Worm (Caenorhabditis elegans): ENCODE measurements around the gene E03H12.5.

DNA sequence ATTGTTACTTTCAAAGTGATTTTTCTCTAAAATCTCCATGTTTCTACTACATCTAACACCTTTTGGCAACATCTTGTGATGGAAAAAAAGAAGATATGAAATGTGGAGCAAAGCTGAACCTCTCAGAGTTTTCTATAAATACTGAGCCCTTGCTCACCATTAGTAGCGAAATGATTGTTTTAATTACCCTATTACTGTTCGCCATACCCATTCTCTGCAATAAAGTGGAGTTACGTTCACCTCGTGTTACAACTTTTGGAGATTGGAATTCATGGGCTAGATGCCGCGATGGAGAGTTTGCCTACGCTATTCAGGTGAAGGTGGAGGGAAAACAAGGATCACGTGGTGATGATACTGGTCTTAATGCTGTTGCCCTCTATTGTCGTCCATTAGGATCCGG lies 13.2 kb upstream of the E03H12.5 start, which contains the start of gene txt-3:
- TF ChIP-seq ceh-8 (GFP tag; optimal IDR thresholded peaks at IDR 0.05): no peak
- no peak for TF ChIP-seq unc-130 (tag; optimal IDR thresholded peaks at IDR 0.05)
- TF ChIP-seq pag-3 (tag; optimal IDR thresholded peaks at IDR 0.05; ENCODE audit: borderline replicate concordance, insufficient read depth): no peak
- TF ChIP-seq xbp-1 (tag; optimal IDR thresholded peaks at IDR 0.05): no peak
- no peak for TF ChIP-seq fos-1 (tag; optimal IDR thresholded peaks at IDR 0.05)
- TF ChIP-seq nhr-28 (tag; optimal IDR thresholded peaks at IDR 0.05): no peak
- TF ChIP-seq ceh-82 (tag; optimal IDR thresholded peaks at IDR 0.05): no peak
- TF ChIP-seq mep-1 (tag; optimal IDR thresholded peaks at IDR 0.05): no peak
- no peak for TF ChIP-seq elt-2 (tag; optimal IDR thresholded peaks at IDR 0.05)
- no peak for TF ChIP-seq tbx-2 (tag; optimal IDR thresholded peaks at IDR 0.05)
- TF ChIP-seq hlh-4 (tag; optimal IDR thresholded peaks at IDR 0.05): no peak

All from whole organism, L1 larva.